Fruit fly (Drosophila melanogaster): ENCODE measurements around the gene CG7772.
A peak's percentile ranks its signal among the peaks of the same experiment; 100 is the strongest.

Gene CG7772

dm6 chrX:17860711-17861110 lies 46.4 kb downstream of the CG7772 start, which contains the start of the genes Arp8 and CG6769 (continued):
- TF ChIP-seq Bteb2 (GFP tag; optimal IDR thresholded peaks at IDR 0.05): no peak
- TF ChIP-seq CG4707 (GFP tag; optimal IDR thresholded peaks at IDR 0.05): no peak
- no peak for TF ChIP-seq Atf3 (GFP tag; optimal IDR thresholded peaks at IDR 0.05)
- 0 out of 2 replicates have a peak, but pooled peaks have one; percentile 18 for TF ChIP-seq unc-4 (GFP tag; IDR thresholded peaks at IDR 0.05; ENCODE audit: partially characterized antibody)
- TF ChIP-seq CG10209 (GFP tag; optimal IDR thresholded peaks at IDR 0.05): no peak
- no peak for TF ChIP-seq jigr1 (GFP tag; IDR thresholded peaks at IDR 0.05)
- TF ChIP-seq gcm (GFP tag; optimal IDR thresholded peaks at IDR 0.05): no peak
- no peak for TF ChIP-seq CG17359 (tag; optimal IDR thresholded peaks at IDR 0.05)
- no peak for TF ChIP-seq corto (GFP tag; optimal IDR thresholded peaks at IDR 0.05)
- TF ChIP-seq Camta (GFP tag; optimal IDR thresholded peaks at IDR 0.05): no peak
- TF ChIP-seq CG6765 (GFP tag; optimal IDR thresholded peaks at IDR 0.05): no peak
- no peak for TF ChIP-seq Asciz (GFP tag; optimal IDR thresholded peaks at IDR 0.05)
- TF ChIP-seq CG6689 (GFP tag; IDR thresholded peaks at IDR 0.05): no peak
- TF ChIP-seq repo (GFP tag; optimal IDR thresholded peaks at IDR 0.05): no peak
- no peak for TF ChIP-seq cas (GFP tag; IDR thresholded peaks at IDR 0.05)
- no peak for TF ChIP-seq rib (GFP tag; IDR thresholded peaks at IDR 0.05)
- no peak for TF ChIP-seq mam (GFP tag; optimal IDR thresholded peaks at IDR 0.05)
- TF ChIP-seq CG13775 (GFP tag; optimal IDR thresholded peaks at IDR 0.05): peak; percentile 36
- no peak for TF ChIP-seq CG7786 (GFP tag; optimal IDR thresholded peaks at IDR 0.05)
- no peak for TF ChIP-seq ftz-f1 (GFP tag; optimal IDR thresholded peaks at IDR 0.05)
- TF ChIP-seq CG7745 (tag; optimal IDR thresholded peaks at IDR 0.05): no peak
- TF ChIP-seq Lpt (GFP tag; optimal IDR thresholded peaks at IDR 0.05): no peak
- no peak for TF ChIP-seq CG16863 (GFP tag; optimal IDR thresholded peaks at IDR 0.05)
- no peak for TF ChIP-seq slou (GFP tag; optimal IDR thresholded peaks at IDR 0.05)
- TF ChIP-seq croc (GFP tag; conservative IDR thresholded peaks at IDR 0.05): no peak
- peak; percentile 20 for TF ChIP-seq Hsf (GFP tag; optimal IDR thresholded peaks at IDR 0.05)
- TF ChIP-seq Sox102F (GFP tag; optimal IDR thresholded peaks at IDR 0.05): no peak
- no peak for TF ChIP-seq pho (GFP tag; optimal IDR thresholded peaks at IDR 0.05)
- no peak for TF ChIP-seq CG1602 (GFP tag; optimal IDR thresholded peaks at IDR 0.05)
- no peak for TF ChIP-seq fd64A (GFP tag; optimal IDR thresholded peaks at IDR 0.05)
- TF ChIP-seq D (optimal IDR thresholded peaks at IDR 0.05): no peak
- no peak for TF ChIP-seq D (GFP tag; optimal IDR thresholded peaks at IDR 0.05)
- no peak for TF ChIP-seq Hmx (GFP tag; optimal IDR thresholded peaks at IDR 0.05)
- TF ChIP-seq Sry-β (GFP tag; optimal IDR thresholded peaks at IDR 0.05): no peak
- no peak for TF ChIP-seq Ets65A (GFP tag)
- TF ChIP-seq CG11504 (tag; optimal IDR thresholded peaks at IDR 0.05): no peak
- TF ChIP-seq CG3281 (GFP tag; optimal IDR thresholded peaks at IDR 0.05): no peak
- no peak for TF ChIP-seq CkIIα-i1 (GFP tag; IDR thresholded peaks at IDR 0.05)
- TF ChIP-seq CG17385 (GFP tag; optimal IDR thresholded peaks at IDR 0.05): no peak
- peak; percentile 80 for TF ChIP-seq CG9797 (GFP tag; optimal IDR thresholded peaks at IDR 0.05)
- no peak for TF ChIP-seq D19A (tag; optimal IDR thresholded peaks at IDR 0.05)
- TF ChIP-seq CG1233 (GFP tag; optimal IDR thresholded peaks at IDR 0.05): no peak
- TF ChIP-seq GATAe (GFP tag; conservative IDR thresholded peaks at IDR 0.05): no peak
- TF ChIP-seq CG34376 (GFP tag; optimal IDR thresholded peaks at IDR 0.05): no peak
- peak; percentile 2 for TF ChIP-seq PHDP (tag; optimal IDR thresholded peaks at IDR 0.05)
- no peak for TF ChIP-seq ash1 (GFP tag; optimal IDR thresholded peaks at IDR 0.05)
- no peak for TF ChIP-seq CG7963 (GFP tag; IDR thresholded peaks at IDR 0.05; ENCODE audit: partially characterized antibody)
- TF ChIP-seq knrl (GFP tag; IDR thresholded peaks at IDR 0.05; ENCODE audit: partially characterized antibody): no peak
- no peak for TF ChIP-seq twi (tag; optimal IDR thresholded peaks at IDR 0.05)
- no peak for TF ChIP-seq dysf (GFP tag; IDR thresholded peaks at IDR 0.05)
- no peak for TF ChIP-seq CG3995 (GFP tag; optimal IDR thresholded peaks at IDR 0.05)
- no peak for TF ChIP-seq sug (tag; optimal IDR thresholded peaks at IDR 0.05)
- TF ChIP-seq CG8478 (optimal IDR thresholded peaks at IDR 0.05): no peak

All from whole organism, embryonic.